Fruit fly (Drosophila melanogaster) whole organism, prepupa: Measurements from ENCODE around the gene Cyp313a1.

Experiments used
- Blimp-1 ChIP-seq: fragments of 200-800 bp; sonication (Bioruptor generic); optimal IDR thresholded peaks from 3 replicates; lab custom pipeline; 2017; ENCODE audit warnings: missing biosample characterization, missing genetic modification characterization, mild to moderate bottlenecking, moderate library complexity, missing genetic modification reagents
- CG10631 ChIP-seq: fragments of 200-800 bp; sonication (Bioruptor generic); optimal IDR thresholded peaks from 2 replicates; lab custom pipeline; 2016; ENCODE audit warnings: missing biosample characterization, missing genetic modification characterization
- CG11762 ChIP-seq: fragments of 200-800 bp; sonication (Bioruptor generic); optimal IDR thresholded peaks from 3 replicates; lab custom pipeline; 2016; ENCODE audit warnings: missing biosample characterization, missing genetic modification characterization; ENCODE audit not compliant: insufficient read depth
- CG11902 ChIP-seq: fragments of 200-800 bp; sonication (Bioruptor generic); optimal IDR thresholded peaks from 3 replicates; lab custom pipeline; 2016; ENCODE audit warnings: missing biosample characterization, missing genetic modification characterization
- CG1621 ChIP-seq: fragments of 200-800 bp; sonication (Bioruptor generic); optimal IDR thresholded peaks from 3 replicates; lab custom pipeline; 2018; ENCODE audit warnings: missing biosample characterization, mild to moderate bottlenecking, missing genetic modification characterization
- CG16779 ChIP-seq: fragments of 200-800 bp; sonication (Bioruptor generic); optimal IDR thresholded peaks from 3 replicates; lab custom pipeline; 2017; ENCODE audit warnings: missing biosample characterization, mild to moderate bottlenecking, missing genetic modification characterization
- CG3032 ChIP-seq: fragments of 200-800 bp; optimal IDR thresholded peaks from 2 replicates; lab custom pipeline; 2019; ENCODE audit warnings: missing biosample characterization, mild to moderate bottlenecking, missing genetic modification characterization, moderate library complexity
- CG31627 ChIP-seq: fragments of 200-800 bp; sonication (Bioruptor generic); optimal IDR thresholded peaks from 3 replicates; lab custom pipeline; 2016; ENCODE audit warnings: missing biosample characterization, missing genetic modification characterization
- CG34406 ChIP-seq: fragments of 200-800 bp; sonication (Bioruptor generic); optimal IDR thresholded peaks from 3 replicates; lab custom pipeline; 2016; ENCODE audit warnings: missing biosample characterization, missing genetic modification characterization
- CG4318 ChIP-seq: fragments of 200-800 bp; sonication (Bioruptor generic); optimal IDR thresholded peaks from 3 replicates; lab custom pipeline; 2017; ENCODE audit warnings: missing biosample characterization, mild to moderate bottlenecking, missing genetic modification characterization
- CG6163 ChIP-seq: fragments of 200-800 bp; sonication (Bioruptor generic); IDR thresholded peaks from 3 replicates; pipeline ENCODE4 v1.3.6; 2022; ENCODE audit warnings: missing biosample characterization, missing genetic modification characterization
- CG6276 ChIP-seq: fragments of 200-800 bp; sonication (Bioruptor generic); optimal IDR thresholded peaks from 2 replicates; lab custom pipeline; 2017; ENCODE audit warnings: missing biosample characterization, mild to moderate bottlenecking, missing genetic modification characterization
- CG6792 ChIP-seq: fragments of 200-800 bp; sonication (Bioruptor generic); optimal IDR thresholded peaks from 3 replicates; lab custom pipeline; 2016; ENCODE audit warnings: missing biosample characterization, missing genetic modification characterization
- CG6808 ChIP-seq: fragments of 200-800 bp; sonication (Bioruptor generic); optimal IDR thresholded peaks from 3 replicates; lab custom pipeline; 2017; ENCODE audit warnings: missing biosample characterization, missing genetic modification characterization, mild to moderate bottlenecking, moderate library complexity, missing genetic modification reagents
- CG6854 ChIP-seq: fragments of 200-800 bp; sonication (Bioruptor generic); optimal IDR thresholded peaks from 2 replicates; lab custom pipeline; 2017; ENCODE audit warnings: missing biosample characterization, mild to moderate bottlenecking, missing genetic modification characterization
- CG7368 ChIP-seq: fragments of 200-800 bp; sonication (Bioruptor generic); optimal IDR thresholded peaks from 3 replicates; lab custom pipeline; 2016; ENCODE audit warnings: missing biosample characterization, missing genetic modification characterization
- CG8119 ChIP-seq: fragments of 200-800 bp; sonication (Bioruptor generic); IDR thresholded peaks from 3 replicates; pipeline ENCODE4 v1.3.6; 2022; ENCODE audit warnings: missing biosample characterization, missing genetic modification characterization
- CG8319 ChIP-seq: fragments of 200-800 bp; sonication (Bioruptor generic); optimal IDR thresholded peaks from 3 replicates; lab custom pipeline; 2016; ENCODE audit warnings: missing biosample characterization, missing genetic modification characterization
- CG8632 ChIP-seq: fragments of 200-800 bp; sonication (Bioruptor generic); optimal IDR thresholded peaks from 3 replicates; lab custom pipeline; 2016; ENCODE audit warnings: missing biosample characterization, missing genetic modification characterization
- CG9139 ChIP-seq: fragments of 200-800 bp; sonication (Bioruptor generic); optimal IDR thresholded peaks from 3 replicates; lab custom pipeline; 2017; ENCODE audit warnings: missing biosample characterization, mild to moderate bottlenecking, missing genetic modification characterization
- Eip75B ChIP-seq: fragments of 200-800 bp; sonication (Bioruptor generic); optimal IDR thresholded peaks from 3 replicates; lab custom pipeline; 2016; ENCODE audit warnings: missing biosample characterization, missing genetic modification characterization
- Eip78C ChIP-seq: fragments of 200-800 bp; sonication (Bioruptor generic); peaks from one replicate; lab custom pipeline; 2016; ENCODE audit warnings: missing biosample characterization, missing genetic modification characterization
- Eip93F ChIP-seq: fragments of 200-800 bp; sonication (Bioruptor generic); optimal IDR thresholded peaks from 2 replicates; lab custom pipeline; 2016; ENCODE audit warnings: missing biosample characterization, mild to moderate bottlenecking, missing genetic modification characterization
- Ets21C ChIP-seq: fragments of 200-800 bp; sonication (Bioruptor generic); optimal IDR thresholded peaks from 3 replicates; lab custom pipeline; 2016; ENCODE audit warnings: missing biosample characterization, missing genetic modification characterization
- Ets96B ChIP-seq: fragments of 200-800 bp; optimal IDR thresholded peaks from 2 replicates; lab custom pipeline; 2019; ENCODE audit warnings: missing biosample characterization, mild to moderate bottlenecking, missing genetic modification characterization, moderate library complexity
- Gug ChIP-seq: fragments of 200-800 bp; sonication (Bioruptor generic); IDR thresholded peaks from 2 replicates; pipeline ENCODE4 v1.3.6; 2022; ENCODE audit warnings: missing biosample characterization, missing genetic modification characterization
- Hr39 ChIP-seq: fragments of 200-800 bp; sonication (Bioruptor generic); optimal IDR thresholded peaks from 2 replicates; lab custom pipeline; 2016; ENCODE audit warnings: missing biosample characterization, missing genetic modification characterization
- Hr4 ChIP-seq: fragments of 200-800 bp; sonication (Bioruptor generic); optimal IDR thresholded peaks from 3 replicates; lab custom pipeline; 2016; ENCODE audit warnings: missing biosample characterization, missing genetic modification characterization
- Lpt ChIP-seq: fragments of 200-800 bp; sonication (Bioruptor generic); optimal IDR thresholded peaks from 3 replicates; lab custom pipeline; 2016; ENCODE audit warnings: missing biosample characterization, missing genetic modification characterization
- Met ChIP-seq: fragments of 200-800 bp; sonication (Bioruptor generic); optimal IDR thresholded peaks from 3 replicates; lab custom pipeline; 2016; ENCODE audit warnings: missing biosample characterization, missing genetic modification characterization
- OdsH ChIP-seq: fragments of 200-800 bp; sonication (Bioruptor generic); optimal IDR thresholded peaks from 3 replicates; lab custom pipeline; 2016; ENCODE audit warnings: missing biosample characterization, missing genetic modification characterization
- Smox ChIP-seq: fragments of 200-800 bp; sonication (Bioruptor generic); optimal IDR thresholded peaks from 3 replicates; lab custom pipeline; 2016; ENCODE audit warnings: missing biosample characterization, missing genetic modification characterization
- Sox102F ChIP-seq: fragments of 200-800 bp; sonication (Bioruptor generic); optimal IDR thresholded peaks from 2 replicates; lab custom pipeline; 2016; ENCODE audit warnings: missing biosample characterization, mild to moderate bottlenecking, missing genetic modification characterization
- Sox14 ChIP-seq: fragments of 200-800 bp; sonication (Bioruptor generic); optimal IDR thresholded peaks from 3 replicates; lab custom pipeline; 2016; ENCODE audit warnings: missing biosample characterization, missing genetic modification characterization
- Sox15 ChIP-seq: fragments of 200-800 bp; sonication (Bioruptor generic); optimal IDR thresholded peaks from 3 replicates; lab custom pipeline; 2016; ENCODE audit warnings: missing biosample characterization, missing genetic modification characterization
- achi ChIP-seq: fragments of 200-800 bp; sonication (Bioruptor generic); optimal IDR thresholded peaks from 3 replicates; lab custom pipeline; 2016; ENCODE audit warnings: missing biosample characterization, missing genetic modification characterization
- acj6 ChIP-seq: fragments of 200-800 bp; sonication (Bioruptor generic); optimal IDR thresholded peaks from 3 replicates; lab custom pipeline; 2016; ENCODE audit warnings: missing biosample characterization, missing genetic modification characterization
- cyc ChIP-seq: fragments of 200-800 bp; sonication (Bioruptor generic); optimal IDR thresholded peaks from 3 replicates; lab custom pipeline; 2016; ENCODE audit warnings: missing biosample characterization, missing genetic modification characterization
- dac ChIP-seq: fragments of 200-800 bp; sonication (Bioruptor generic); optimal IDR thresholded peaks from 2 replicates; lab custom pipeline; 2017; ENCODE audit warnings: missing biosample characterization, mild to moderate bottlenecking, missing genetic modification characterization
- dsx ChIP-seq: fragments of 200-800 bp; optimal IDR thresholded peaks from 3 replicates; lab custom pipeline; 2019; ENCODE audit warnings: missing biosample characterization, mild to moderate bottlenecking, missing genetic modification characterization, moderate library complexity; ENCODE audit not compliant: poor library complexity, severe bottlenecking
- esn ChIP-seq: fragments of 200-800 bp; sonication (Bioruptor generic); optimal IDR thresholded peaks from 2 replicates; lab custom pipeline; 2016; ENCODE audit warnings: missing biosample characterization, mild to moderate bottlenecking, missing genetic modification characterization, moderate library complexity
- fd59A ChIP-seq: fragments of 200-800 bp; sonication (Bioruptor generic); optimal IDR thresholded peaks from 2 replicates; lab custom pipeline; 2017; ENCODE audit warnings: missing biosample characterization, mild to moderate bottlenecking, missing genetic modification characterization, missing genetic modification reagents
- fd85E ChIP-seq: fragments of 200-800 bp; sonication (Bioruptor generic); optimal IDR thresholded peaks from 3 replicates; lab custom pipeline; 2016; ENCODE audit warnings: missing biosample characterization, missing genetic modification characterization
- lz ChIP-seq: fragments of 200-800 bp; sonication (Bioruptor generic); optimal IDR thresholded peaks from 3 replicates; lab custom pipeline; 2016; ENCODE audit warnings: missing biosample characterization, missing genetic modification characterization
- net ChIP-seq: fragments of 200-800 bp; sonication (Bioruptor generic); optimal IDR thresholded peaks from 3 replicates; lab custom pipeline; 2016; ENCODE audit warnings: missing biosample characterization, missing genetic modification characterization
- pdm3 ChIP-seq: fragments of 200-800 bp; sonication (Bioruptor generic); optimal IDR thresholded peaks from 3 replicates; lab custom pipeline; 2016; ENCODE audit warnings: missing biosample characterization, missing genetic modification characterization
- salr ChIP-seq, 2 experiments: fragments of 200-800 bp; sonication (Bioruptor generic); optimal IDR thresholded peaks; 3 replicates each; lab custom pipeline; 2016 to 2018; ENCODE audit warnings: missing biosample characterization in 2 of 2, missing genetic modification characterization in 2 of 2, mild to moderate bottlenecking in 1 of 2
- spab ChIP-seq: fragments of 200-800 bp; sonication (Bioruptor generic); optimal IDR thresholded peaks from 2 replicates; lab custom pipeline; 2017; ENCODE audit warnings: missing biosample characterization, mild to moderate bottlenecking, missing genetic modification characterization, missing genetic modification reagents
- ss ChIP-seq, 2 experiments: fragments of 200-800 bp; sonication (Bioruptor generic); optimal IDR thresholded peaks; 2 replicates in 1 of 2; 3 replicates in 1 of 2; lab custom pipeline; 2017 to 2018; ENCODE audit warnings: mild to moderate bottlenecking in 2 of 2, missing biosample characterization in 2 of 2, missing genetic modification characterization in 2 of 2, moderate library complexity in 1 of 2
- svp ChIP-seq: fragments of 200-800 bp; sonication (Bioruptor generic); peaks from one replicate; lab custom pipeline; 2016; ENCODE audit warnings: missing biosample characterization, missing genetic modification characterization
- vri ChIP-seq: fragments of 200-800 bp; sonication (Bioruptor generic); optimal IDR thresholded peaks from 3 replicates; lab custom pipeline; 2016; ENCODE audit warnings: missing biosample characterization, mild to moderate bottlenecking, missing genetic modification characterization

Cyp313a1 gene

DNA sequence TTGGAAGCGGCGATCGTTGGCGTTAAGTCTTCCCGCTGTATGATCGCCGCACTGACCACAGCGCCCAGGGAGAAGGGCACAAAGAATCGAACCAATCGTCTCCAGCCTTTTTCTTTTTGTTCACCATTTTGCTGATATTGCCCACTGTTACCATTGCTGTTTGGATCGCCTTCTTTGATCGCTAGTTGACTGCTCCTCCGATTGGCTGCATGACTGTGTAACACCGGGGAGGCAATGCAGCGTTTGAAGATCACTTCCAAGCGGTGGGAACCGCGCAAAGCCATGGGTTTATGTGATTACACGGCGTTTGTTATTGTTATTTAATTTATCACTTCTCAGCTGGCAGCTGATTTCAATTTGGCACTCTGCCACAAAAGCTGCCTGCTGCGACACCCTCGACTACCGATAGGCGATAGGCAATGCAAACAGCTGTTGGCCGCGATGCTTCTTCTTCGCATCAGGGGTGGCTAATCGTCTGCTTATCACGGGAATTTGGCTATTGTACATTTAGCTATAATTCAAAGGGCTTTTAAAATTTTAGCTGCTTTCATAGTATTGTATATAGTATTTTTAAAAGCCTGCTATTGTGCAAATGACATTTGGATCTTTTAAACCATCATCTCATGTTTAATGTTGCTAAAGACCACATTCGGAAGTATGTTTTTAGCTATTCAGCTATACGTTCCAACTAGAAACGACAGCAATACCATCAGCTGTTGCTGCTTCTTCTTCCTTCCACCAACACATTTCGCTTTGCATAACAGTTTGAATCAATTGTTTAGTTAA lies 9.5 kb upstream of the Cyp313a1 start, which contains the start of the genes HtrA2 and mRpL11:
Gene HtrA2 (minus strand): TSS at position 590 of the 786 bp plus-strand sequence.
Gene mRpL11 (plus strand): TSS at position 716 of the 786 bp plus-strand sequence.
- TF ChIP-seq Lpt = peak; percentile 45
- TF ChIP-seq Met (GFP tag; lab: Kevin White, UChicago) = peak; percentile 62
- TF ChIP-seq lz (GFP tag; lab: Kevin White, UChicago) = peak; percentile 59
- peak; percentile 35 for TF ChIP-seq Ets21C (GFP tag; lab: Kevin White, UChicago)
- no peak for TF ChIP-seq dac (GFP tag; lab: Kevin White, UChicago)
- no peak for TF ChIP-seq Ets96B (tag; lab: Kevin White, UChicago)
- TF ChIP-seq salr (GFP tag; optimal IDR thresholded peaks at IDR 0.05; lab: Kevin White, UChicago) = peak in 1 of 2 experiments; percentile 23
- TF ChIP-seq CG8632 (GFP tag; lab: Kevin White, UChicago) = no peak
- TF ChIP-seq Sox15 (GFP tag; lab: Kevin White, UChicago) = peak; percentile 29
- no peak for TF ChIP-seq Gug (GFP tag; lab: Robert Waterston, UW)
- no peak for TF ChIP-seq CG4318 (GFP tag; lab: Kevin White, UChicago)
- no peak for TF ChIP-seq spab (GFP tag; lab: Kevin White, UChicago)
- TF ChIP-seq Hr39 (GFP tag; lab: Kevin White, UChicago) = peak; percentile 65
- TF ChIP-seq OdsH (GFP tag; lab: Kevin White, UChicago) = peak; percentile 37
- no peak for TF ChIP-seq CG6808 (GFP tag; lab: Kevin White, UChicago)
- peak; percentile 18 for TF ChIP-seq fd59A (GFP tag; lab: Kevin White, UChicago)
- TF ChIP-seq CG6276 (GFP tag; lab: Kevin White, UChicago) = no peak
- peak; percentile 76 for TF ChIP-seq Eip78C (GFP tag; lab: Kevin White, UChicago)
- TF ChIP-seq CG6163 (GFP tag; lab: Robert Waterston, UW) = no peak
- no peak for TF ChIP-seq Blimp-1 (GFP tag; lab: Kevin White, UChicago)
- TF ChIP-seq CG1621 (tag; lab: Kevin White, UChicago) = no peak
- TF ChIP-seq ss (GFP tag; optimal IDR thresholded peaks at IDR 0.05; lab: Kevin White, UChicago) = no peak
- no peak for TF ChIP-seq CG34406 (GFP tag; lab: Kevin White, UChicago)
- TF ChIP-seq CG10631 (GFP tag; lab: Kevin White, UChicago) = peak; percentile 23
- TF ChIP-seq fd85E (GFP tag; lab: Kevin White, UChicago) = no peak
- peak; percentile 60 for TF ChIP-seq pdm3 (GFP tag; lab: Kevin White, UChicago)
- TF ChIP-seq CG16779 (tag; lab: Kevin White, UChicago) = no peak
- TF ChIP-seq Eip93F (GFP tag; lab: Kevin White, UChicago) = no peak
- TF ChIP-seq achi (GFP tag; lab: Kevin White, UChicago) = peak; percentile 16
- peak; percentile 71 for TF ChIP-seq vri
- TF ChIP-seq dsx (GFP tag; lab: Kevin White, UChicago) = no peak
- TF ChIP-seq CG6854 (GFP tag; lab: Kevin White, UChicago) = no peak
- no peak for TF ChIP-seq CG11902 (GFP tag; lab: Kevin White, UChicago)
- no peak for TF ChIP-seq CG8119 (GFP tag; lab: Robert Waterston, UW)
- peak; percentile 54 for TF ChIP-seq CG31627 (GFP tag; lab: Kevin White, UChicago)
- no peak for TF ChIP-seq CG6792
- TF ChIP-seq Sox102F (GFP tag; lab: Kevin White, UChicago) = no peak
- TF ChIP-seq cyc = peak; percentile 44
- TF ChIP-seq Hr4 = peak; percentile 70
- no peak for TF ChIP-seq CG9139
- TF ChIP-seq CG3032 (tag; lab: Kevin White, UChicago) = peak; percentile 62
- TF ChIP-seq Sox14 (GFP tag; lab: Kevin White, UChicago) = peak; percentile 70
- peak; percentile 60 for TF ChIP-seq Eip75B (GFP tag; lab: Kevin White, UChicago)
- peak; percentile 2 for TF ChIP-seq CG11762
- TF ChIP-seq Smox (GFP tag; lab: Kevin White, UChicago) = no peak
- peak; percentile 51 for TF ChIP-seq acj6 (GFP tag; lab: Kevin White, UChicago)
- TF ChIP-seq CG8319 (GFP tag; lab: Kevin White, UChicago) = no peak
- TF ChIP-seq svp (GFP tag; lab: Kevin White, UChicago) = no peak
- TF ChIP-seq CG7368 (GFP tag; lab: Kevin White, UChicago) = no peak
- no peak for TF ChIP-seq net
- peak; percentile 60 for TF ChIP-seq esn (GFP tag; lab: Kevin White, UChicago)
